Worm (Caenorhabditis elegans) whole organism, L2 larva: ENCODE data around the gene clr-1.
A peak's percentile ranks its signal among the peaks of the same experiment; 100 is the strongest.

Source experiments
- C34F6.9 ChIP-seq: fragments of 150-350 bp; optimal IDR thresholded peaks from 2 replicates; lab custom pipeline; 2014; ENCODE audit warnings: missing biosample characterization, missing genetic modification characterization
- F13H6.1 ChIP-seq: sonication (generic microtip); optimal IDR thresholded peaks from 2 replicates; lab custom pipeline; 2016; ENCODE audit warnings: missing genetic modification characterization, missing compliant biosample characterization
- R02D3.7 ChIP-seq: fragments of 150-350 bp; optimal IDR thresholded peaks from 2 replicates; lab custom pipeline; 2014; ENCODE audit warnings: missing biosample characterization, missing genetic modification characterization
- Y55F3AM.14 ChIP-seq: fragments of 200-800 bp; sonication (Bioruptor generic); optimal IDR thresholded peaks from 2 replicates; lab custom pipeline; 2018; ENCODE audit warnings: mild to moderate bottlenecking, missing genetic modification characterization, missing compliant biosample characterization
- ZK546.5 ChIP-seq: sonication (generic microtip); optimal IDR thresholded peaks from 2 replicates; lab custom pipeline; 2017; ENCODE audit warnings: missing biosample characterization, missing genetic modification characterization
- alr-1 ChIP-seq: fragments of 150-350 bp; optimal IDR thresholded peaks from 2 replicates; lab custom pipeline; 2014; ENCODE audit warnings: missing biosample characterization, missing genetic modification characterization
- aly-2 ChIP-seq: fragments of 150-350 bp; optimal IDR thresholded peaks from 2 replicates; lab custom pipeline; 2014; ENCODE audit warnings: missing biosample characterization, missing genetic modification characterization
- ama-1 ChIP-seq: fragments of 150-350 bp; optimal IDR thresholded peaks from 2 replicates; lab custom pipeline; 2018; ENCODE audit warnings: inconsistent platforms
- blmp-1 ChIP-seq: sonication (generic microtip); optimal IDR thresholded peaks from 2 replicates; lab custom pipeline; 2017; ENCODE audit warnings: missing genetic modification characterization, mild to moderate bottlenecking, missing compliant biosample characterization, antibody characterized with exemption, moderate library complexity; ENCODE audit not compliant: insufficient read depth
- ceh-16 ChIP-seq: fragments of 150-350 bp; optimal IDR thresholded peaks from 2 replicates; lab custom pipeline; 2014; ENCODE audit warnings: missing biosample characterization, missing genetic modification characterization
- ceh-82 ChIP-seq: fragments of 150-350 bp; optimal IDR thresholded peaks from 2 replicates; lab custom pipeline; 2014; ENCODE audit warnings: missing biosample characterization, missing genetic modification characterization
- crh-2 ChIP-seq: sonication (generic microtip); optimal IDR thresholded peaks from 2 replicates; lab custom pipeline; 2017; ENCODE audit warnings: missing biosample characterization, missing genetic modification characterization
- dmd-4 ChIP-seq: sonication (generic microtip); optimal IDR thresholded peaks from 2 replicates; lab custom pipeline; 2017; ENCODE audit warnings: missing biosample characterization, missing genetic modification characterization
- egl-27 ChIP-seq: sonication (generic microtip); optimal IDR thresholded peaks from 3 replicates; lab custom pipeline; 2017; ENCODE audit warnings: missing biosample characterization, missing genetic modification reagents, missing genetic modification characterization
- elt-1 ChIP-seq: fragments of 150-350 bp; optimal IDR thresholded peaks from 2 replicates; lab custom pipeline; 2014; ENCODE audit warnings: missing biosample characterization, missing genetic modification characterization
- fos-1 ChIP-seq: fragments of 150-350 bp; optimal IDR thresholded peaks from 2 replicates; lab custom pipeline; 2014; ENCODE audit warnings: missing biosample characterization, missing genetic modification characterization
- lin-11 ChIP-seq: fragments of 150-350 bp; sonication (generic microtip); optimal IDR thresholded peaks from 2 replicates; lab custom pipeline; 2014; ENCODE audit warnings: missing biosample characterization, missing genetic modification characterization, inconsistent platforms, mixed read lengths
- lin-39 ChIP-seq: fragments of 150-350 bp; optimal IDR thresholded peaks from 2 replicates; lab custom pipeline; 2014; ENCODE audit warnings: missing biosample characterization, missing genetic modification reagents, missing genetic modification characterization
- lsy-2 ChIP-seq, 2 experiments: fragments of 150-350 bp in 1 of 2; sonication (generic microtip) in 1 of 2; optimal IDR thresholded peaks; 2 replicates each; lab custom pipeline; 2014 to 2017; ENCODE audit warnings: missing biosample characterization in 2 of 2, missing genetic modification characterization in 2 of 2
- mab-5 ChIP-seq: fragments of 150-350 bp; optimal IDR thresholded peaks from 2 replicates; lab custom pipeline; 2014; ENCODE audit warnings: missing biosample characterization, missing genetic modification characterization
- mdl-1 ChIP-seq, 2 experiments: fragments of 150-350 bp in 1 of 2; sonication (generic microtip) in 1 of 2; optimal IDR thresholded peaks; 2 replicates each; lab custom pipeline; 2017; ENCODE audit warnings: missing biosample characterization in 2 of 2, missing genetic modification characterization in 2 of 2
- nhr-10 ChIP-seq: sonication (generic microtip); optimal IDR thresholded peaks from 2 replicates; lab custom pipeline; 2017; ENCODE audit warnings: missing biosample characterization, missing genetic modification characterization
- nhr-11 ChIP-seq: fragments of 150-350 bp; optimal IDR thresholded peaks from 2 replicates; lab custom pipeline; 2014; ENCODE audit warnings: missing biosample characterization, missing genetic modification characterization
- nhr-12 ChIP-seq: fragments of 150-350 bp; optimal IDR thresholded peaks from 2 replicates; lab custom pipeline; 2014; ENCODE audit warnings: missing biosample characterization, missing genetic modification characterization
- nhr-129 ChIP-seq: fragments of 150-350 bp; optimal IDR thresholded peaks from 2 replicates; lab custom pipeline; 2014; ENCODE audit warnings: missing biosample characterization, missing genetic modification characterization
- nhr-21 ChIP-seq: fragments of 150-350 bp; optimal IDR thresholded peaks from 2 replicates; lab custom pipeline; 2014; ENCODE audit warnings: missing biosample characterization, missing genetic modification characterization
- nhr-23 ChIP-seq: fragments of 150-350 bp; optimal IDR thresholded peaks from 2 replicates; lab custom pipeline; 2014; ENCODE audit warnings: missing biosample characterization, missing genetic modification reagents, missing genetic modification characterization
- nhr-237 ChIP-seq: fragments of 150-350 bp; optimal IDR thresholded peaks from 2 replicates; lab custom pipeline; 2014; ENCODE audit warnings: missing biosample characterization, missing genetic modification characterization
- nhr-6 ChIP-seq: fragments of 150-350 bp; optimal IDR thresholded peaks from 2 replicates; lab custom pipeline; 2014; ENCODE audit warnings: missing biosample characterization, missing genetic modification characterization
- nhr-77 ChIP-seq: fragments of 150-350 bp; optimal IDR thresholded peaks from 2 replicates; lab custom pipeline; 2014; ENCODE audit warnings: missing biosample characterization, missing genetic modification characterization
- peb-1 ChIP-seq: fragments of 150-350 bp; optimal IDR thresholded peaks from 2 replicates; lab custom pipeline; 2014; ENCODE audit warnings: missing biosample characterization, missing genetic modification characterization
- sem-4 ChIP-seq: fragments of 150-350 bp; optimal IDR thresholded peaks from 2 replicates; lab custom pipeline; 2014; ENCODE audit warnings: missing biosample characterization, missing genetic modification reagents, missing genetic modification characterization
- skn-1 ChIP-seq: sonication (generic microtip); optimal IDR thresholded peaks from 2 replicates; lab custom pipeline; 2017; ENCODE audit warnings: missing biosample characterization, missing genetic modification characterization
- sma-3 ChIP-seq: sonication (generic microtip); optimal IDR thresholded peaks from 2 replicates; lab custom pipeline; 2016; ENCODE audit warnings: missing genetic modification reagents, missing genetic modification characterization, missing compliant biosample characterization
- sma-9 ChIP-seq, 2 experiments: fragments of 150-350 bp in 1 of 2; sonication (generic microtip) in 1 of 2; optimal IDR thresholded peaks; 2 replicates each; lab custom pipeline; 2014 to 2016; ENCODE audit warnings: missing genetic modification characterization in 2 of 2, mild to moderate bottlenecking in 1 of 2, missing biosample characterization in 1 of 2, missing compliant biosample characterization in 1 of 2, missing genetic modification reagents in 1 of 2, moderate library complexity in 1 of 2
- snpc-4 ChIP-seq: fragments of 150-350 bp; optimal IDR thresholded peaks from 2 replicates; lab custom pipeline; 2014; ENCODE audit warnings: missing biosample characterization, missing genetic modification characterization
- unc-39 ChIP-seq: fragments of 150-350 bp; optimal IDR thresholded peaks from 2 replicates; lab custom pipeline; 2014; ENCODE audit warnings: missing biosample characterization, missing genetic modification characterization
- unc-55 ChIP-seq: fragments of 150-350 bp; sonication (generic microtip); optimal IDR thresholded peaks from 3 replicates; lab custom pipeline; 2014; ENCODE audit warnings: missing biosample characterization, missing genetic modification reagents, missing genetic modification characterization
- unc-62 ChIP-seq: fragments of 150-350 bp; optimal IDR thresholded peaks from 2 replicates; lab custom pipeline; 2014; ENCODE audit warnings: missing biosample characterization, missing genetic modification reagents, missing genetic modification characterization
- zag-1 ChIP-seq: fragments of 150-350 bp; optimal IDR thresholded peaks from 2 replicates; lab custom pipeline; 2014; ENCODE audit warnings: missing biosample characterization, missing genetic modification characterization
- ztf-11 ChIP-seq: sonication (generic microtip); optimal IDR thresholded peaks from 2 replicates; lab custom pipeline; 2017; ENCODE audit warnings: missing biosample characterization, missing genetic modification characterization

Gene clr-1

ce11 chrII:5449620-5450019 is 16.5 kb upstream of the clr-1 start:
- TF ChIP-seq mab-5 (tag; lab: Kevin White, UChicago): no peak
- TF ChIP-seq unc-55 (GFP tag; lab: Kevin White, UChicago): no peak
- no peak for TF ChIP-seq unc-62 (GFP tag; lab: Kevin White, UChicago)
- no peak for TF ChIP-seq sem-4 (tag; lab: Kevin White, UChicago)
- peak; percentile 56 for TF ChIP-seq sma-3
- no peak for TF ChIP-seq nhr-11
- TF ChIP-seq alr-1: no peak

DNA sequence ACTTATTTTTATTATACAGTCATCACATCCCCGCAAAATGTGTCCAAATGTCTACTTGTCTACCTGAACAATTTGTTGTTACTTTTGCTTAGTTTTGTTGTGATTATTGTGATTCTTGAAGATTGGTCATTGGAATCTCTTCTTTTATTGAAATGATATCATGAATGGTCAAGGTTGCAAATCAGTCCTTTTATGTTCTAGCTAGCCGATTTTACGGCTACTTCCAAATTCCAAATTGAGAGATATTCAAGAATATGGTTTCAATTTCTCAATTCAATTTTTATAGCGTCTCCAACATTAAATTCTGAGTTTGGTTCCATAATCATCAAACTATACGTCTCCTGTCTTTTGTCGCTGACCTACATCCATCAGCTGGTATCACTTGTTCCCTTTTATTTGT is 14.9 kb upstream of the clr-1 start:
- TF ChIP-seq mdl-1 (tag; optimal IDR thresholded peaks at IDR 0.05; lab: Kevin White, UChicago) (no peak), ceh-16 (tag; lab: Kevin White, UChicago) (no peak), nhr-237 (tag; lab: Kevin White, UChicago) (no peak), aly-2 (tag; lab: Kevin White, UChicago) (no peak), nhr-6 (tag; lab: Kevin White, UChicago) (no peak), nhr-12 (tag; lab: Kevin White, UChicago) (no peak), egl-27 (tag; lab: Kevin White, UChicago) (no peak), zag-1 (tag; lab: Kevin White, UChicago) (no peak), skn-1 (no peak), nhr-23 (no peak), unc-39 (no peak), lin-39 (tag; lab: Kevin White, UChicago) (no peak), C34F6.9 (tag; lab: Kevin White, UChicago) (no peak)

- no peak for TF ChIP-seq ceh-16 (tag; lab: Kevin White, UChicago)
These were observed 12.6 kb upstream of the clr-1 start, which contains the start of gene dhs-5 for ce11 chrII:5453547-5453946. Gene dhs-5, plus strand, starts transcription at chrII:5453847.

- no peak for TF ChIP-seq R02D3.7
- TF ChIP-seq F13H6.1 (tag; lab: Kevin White, UChicago): no peak
- no peak for TF ChIP-seq nhr-77
- TF ChIP-seq snpc-4 (tag; lab: Kevin White, UChicago): no peak
- TF ChIP-seq sem-4 (tag; lab: Kevin White, UChicago): no peak
- TF ChIP-seq fos-1 (tag; lab: Kevin White, UChicago): no peak
- TF ChIP-seq lin-39 (tag; lab: Kevin White, UChicago): no peak
- no peak for TF ChIP-seq ceh-16 (tag; lab: Kevin White, UChicago)
- TF ChIP-seq elt-1 (tag; lab: Kevin White, UChicago): no peak
- TF ChIP-seq ZK546.5 (tag; lab: Kevin White, UChicago): no peak
- TF ChIP-seq nhr-10 (tag; lab: Kevin White, UChicago): no peak
- no peak for TF ChIP-seq blmp-1 (tag; lab: Kevin White, UChicago)
These were observed 10.4 kb upstream of the clr-1 start, which contains the start of gene daz-1 for ce11 chrII:5455650-5456355. Gene daz-1, plus strand, starts transcription at chrII:5456305.

DNA sequence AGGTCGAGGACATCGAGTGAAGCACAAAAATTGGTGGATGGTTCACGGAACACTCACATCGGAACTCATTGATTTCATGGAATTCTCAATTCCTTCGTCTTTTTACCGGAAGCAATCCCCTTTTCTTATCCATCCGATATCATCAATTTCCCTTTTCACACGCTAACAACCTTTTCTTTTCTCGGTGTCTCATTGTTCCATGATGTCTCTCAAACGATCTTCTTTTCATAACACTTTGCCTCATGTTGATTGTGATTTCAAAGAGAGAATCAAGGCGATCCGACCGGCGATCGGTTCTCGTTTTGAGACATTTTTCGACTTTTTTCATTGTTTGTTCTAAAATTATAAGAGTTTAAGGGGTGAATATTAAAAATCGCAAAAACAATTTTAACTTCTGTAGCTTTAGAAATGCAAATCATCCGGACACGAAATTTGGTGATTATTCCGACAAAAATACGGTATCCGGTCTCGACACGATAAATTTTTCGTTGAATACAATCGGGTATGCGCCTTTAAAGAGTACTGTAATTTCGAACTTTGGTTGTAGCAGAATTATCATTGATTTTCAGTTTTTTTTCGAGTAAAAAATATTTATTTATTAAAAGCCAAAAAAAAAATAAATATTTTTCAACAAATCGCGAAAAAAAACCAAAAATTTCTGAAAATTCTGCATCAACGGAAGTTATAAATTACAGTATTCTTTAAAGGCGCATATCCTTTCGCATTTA is 7.3 kb upstream of the clr-1 start:
- TF ChIP-seq mab-5 (tag; lab: Kevin White, UChicago) (no peak), blmp-1 (tag; lab: Kevin White, UChicago) (peak; percentile 54), sma-3 (no peak), unc-39 (no peak), nhr-11 (no peak), fos-1 (tag; lab: Kevin White, UChicago) (peak; percentile 34), lsy-2 (tag; optimal IDR thresholded peaks at IDR 0.05; lab: Kevin White, UChicago) (no peak)

ce11 chrII:5459534-5459933 is 6.6 kb upstream of the clr-1 start:
- TF ChIP-seq elt-1 (tag; lab: Kevin White, UChicago) (no peak), lsy-2 (tag; optimal IDR thresholded peaks at IDR 0.05; lab: Kevin White, UChicago) (no peak), alr-1 (no peak), peb-1 (tag; lab: Kevin White, UChicago) (no peak), ztf-11 (tag; lab: Kevin White, UChicago) (no peak), nhr-21 (tag; lab: Kevin White, UChicago) (no peak), nhr-23 (no peak), Y55F3AM.14 (no peak), sma-3 (peak; percentile 68), blmp-1 (tag; lab: Kevin White, UChicago) (peak; percentile 60), nhr-129 (tag; lab: Kevin White, UChicago) (no peak), crh-2 (tag; lab: Kevin White, UChicago) (no peak), lin-11 (tag; lab: Kevin White, UChicago) (no peak), dmd-4 (tag; lab: Kevin White, UChicago) (no peak), sma-9 (GFP tag; optimal IDR thresholded peaks at IDR 0.05; lab: Kevin White, UChicago) (peak; percentile 9), sma-9 (tag; optimal IDR thresholded peaks at IDR 0.05; lab: Kevin White, UChicago) (no peak), ceh-82 (tag; lab: Kevin White, UChicago) (no peak), F13H6.1 (tag; lab: Kevin White, UChicago) (no peak), fos-1 (tag; lab: Kevin White, UChicago) (peak; percentile 43), ama-1 (lab: Kevin White, UChicago) (no peak)
